Fruit fly (Drosophila melanogaster) S2 (cell line): ENCODE measurements around the gene CG7058.

Experiments
- CG8478 ChIP-seq: fragments of >200 bp; optimal IDR thresholded peaks from 2 replicates; lab custom pipeline; 2018
- CTCF ChIP-seq, 2 experiments: fragments of >200 bp; optimal IDR thresholded peaks; 2 replicates each; lab custom pipeline; 2018

DNA sequence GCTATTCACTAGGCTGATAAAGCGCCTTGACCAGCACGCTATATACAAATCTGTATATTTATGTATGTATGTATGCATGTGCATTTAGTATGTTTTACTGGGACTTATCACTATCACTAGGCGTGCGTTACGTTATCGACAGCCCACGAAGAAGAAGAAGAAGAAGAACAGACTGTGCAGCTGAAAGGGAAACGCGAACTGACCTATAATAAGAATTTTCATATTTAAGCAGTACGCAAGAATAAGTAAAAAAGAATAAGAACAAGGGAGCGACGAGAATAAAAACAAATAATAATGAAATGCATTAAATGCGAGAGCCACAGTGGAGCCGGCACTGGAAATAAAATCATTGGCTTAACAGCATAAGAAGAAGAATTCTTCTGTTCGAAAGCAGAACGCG, 29.8 kb downstream of the CG7058 start:
- no peak for TF ChIP-seq CTCF (optimal IDR thresholded peaks at IDR 0.05; lab: Kevin White, UChicago)
- no peak for TF ChIP-seq CG8478 (lab: Kevin White, UChicago)
